Fruit fly (Drosophila melanogaster) whole organism, embryonic: ENCODE measurements around the gene Tyler.

Experiments used
- CG10267 ChIP-seq: fragments of 200-800 bp; sonication (Bioruptor generic); optimal IDR thresholded peaks from 2 replicates; lab custom pipeline; 2018; ENCODE audit warnings: missing biosample characterization, mild to moderate bottlenecking, missing genetic modification characterization, moderate library complexity
- CG10274 ChIP-seq: fragments of 200-800 bp; sonication (Bioruptor generic); optimal IDR thresholded peaks from 3 replicates; lab custom pipeline; 2017; ENCODE audit warnings: missing biosample characterization, mild to moderate bottlenecking, missing genetic modification characterization
- CG10366 ChIP-seq: fragments of 200-800 bp; sonication (Bioruptor generic); IDR thresholded peaks from 2 replicates; pipeline ENCODE4 v1.3.6; 2022; ENCODE audit warnings: missing biosample characterization, missing genetic modification characterization
- CG10462 ChIP-seq: fragments of 200-800 bp; sonication (Bioruptor generic); optimal IDR thresholded peaks from 2 replicates; lab custom pipeline; 2016; ENCODE audit warnings: missing biosample characterization, missing genetic modification characterization
- CG11247 ChIP-seq: fragments of 200-800 bp; sonication (Bioruptor generic); IDR thresholded peaks from 2 replicates; pipeline ENCODE4 v1.3.6; 2022; ENCODE audit warnings: missing biosample characterization, missing genetic modification characterization
- CG12391 ChIP-seq: fragments of 200-800 bp; sonication (Bioruptor generic); optimal IDR thresholded peaks from 3 replicates; lab custom pipeline; 2018; ENCODE audit warnings: missing biosample characterization, mild to moderate bottlenecking, missing genetic modification characterization, moderate library complexity
- CG12659 ChIP-seq: fragments of 200-800 bp; sonication (Bioruptor generic); optimal IDR thresholded peaks from 3 replicates; lab custom pipeline; 2017; ENCODE audit warnings: mild to moderate bottlenecking, missing biosample characterization, missing genetic modification reagents, missing genetic modification characterization
- CG14441 ChIP-seq: fragments of 200-800 bp; sonication (Bioruptor generic); IDR thresholded peaks from 2 replicates; pipeline ENCODE4 v1.3.6; 2022; ENCODE audit warnings: missing biosample characterization, missing genetic modification characterization
- CG1603 ChIP-seq: fragments of 200-800 bp; sonication (Bioruptor generic); optimal IDR thresholded peaks from 2 replicates; lab custom pipeline; 2019; ENCODE audit warnings: missing biosample characterization, mild to moderate bottlenecking, missing genetic modification characterization, moderate library complexity
- CG17385 ChIP-seq: fragments of 200-800 bp; sonication (Bioruptor generic); optimal IDR thresholded peaks from 3 replicates; lab custom pipeline; 2018; ENCODE audit warnings: missing biosample characterization, mild to moderate bottlenecking, missing genetic modification characterization
- CG17829 ChIP-seq: fragments of 200-800 bp; optimal IDR thresholded peaks from 2 replicates; lab custom pipeline; 2019; ENCODE audit warnings: missing biosample characterization, mild to moderate bottlenecking, missing genetic modification characterization, moderate library complexity
- CG31388 ChIP-seq: fragments of 200-800 bp; sonication (Bioruptor generic); optimal IDR thresholded peaks from 2 replicates; lab custom pipeline; 2016; ENCODE audit warnings: missing biosample characterization, missing genetic modification characterization
- CG4424 ChIP-seq: fragments of 200-800 bp; sonication (Bioruptor generic); optimal IDR thresholded peaks from 3 replicates; lab custom pipeline; 2016; ENCODE audit warnings: missing biosample characterization, missing genetic modification characterization
- CG6254 ChIP-seq: fragments of 200-800 bp; sonication (Bioruptor generic); optimal IDR thresholded peaks from 3 replicates; lab custom pipeline; 2017; ENCODE audit warnings: mild to moderate bottlenecking, missing biosample characterization, missing genetic modification reagents, missing genetic modification characterization
- CG9609 ChIP-seq: fragments of 200-800 bp; sonication (Bioruptor generic); optimal IDR thresholded peaks from 3 replicates; lab custom pipeline; 2016; ENCODE audit warnings: missing biosample characterization, missing genetic modification characterization
- CrebB ChIP-seq: fragments of 200-800 bp; sonication (Bioruptor generic); optimal IDR thresholded peaks from 3 replicates; lab custom pipeline; 2018; ENCODE audit warnings: missing biosample characterization, mild to moderate bottlenecking, missing genetic modification characterization
- Deaf1 ChIP-seq: fragments of 200-800 bp; optimal IDR thresholded peaks from 3 replicates; lab custom pipeline; 2019; ENCODE audit warnings: missing biosample characterization, mild to moderate bottlenecking, missing genetic modification characterization, moderate library complexity
- Dref ChIP-seq: fragments of 200-800 bp; sonication (Bioruptor generic); IDR thresholded peaks from 2 replicates; pipeline ENCODE4 v1.3.6; 2022; ENCODE audit warnings: missing biosample characterization, missing genetic modification characterization
- Ets97D ChIP-seq: fragments of 200-800 bp; sonication (Bioruptor generic); optimal IDR thresholded peaks from 3 replicates; lab custom pipeline; 2016; ENCODE audit warnings: missing biosample characterization, missing genetic modification characterization
- HHEX ChIP-seq: fragments of 200-800 bp; sonication (Bioruptor generic); optimal IDR thresholded peaks from 3 replicates; lab custom pipeline; 2017; ENCODE audit warnings: missing biosample characterization, mild to moderate bottlenecking, missing genetic modification characterization, missing genetic modification reagents
- HmgD ChIP-seq: fragments of 200-800 bp; sonication (Bioruptor generic); optimal IDR thresholded peaks from 3 replicates; lab custom pipeline; 2016; ENCODE audit warnings: missing biosample characterization, missing genetic modification characterization
- Hr3 ChIP-seq: fragments of 200-800 bp; sonication (Bioruptor generic); optimal IDR thresholded peaks from 3 replicates; lab custom pipeline; 2016; ENCODE audit warnings: missing biosample characterization, missing genetic modification characterization
- NC2β ChIP-seq: fragments of 200-800 bp; sonication (Bioruptor generic); optimal IDR thresholded peaks from 2 replicates; lab custom pipeline; 2016; ENCODE audit warnings: missing biosample characterization, missing genetic modification characterization
- Nf-YB ChIP-seq: fragments of 200-800 bp; sonication (Bioruptor generic); optimal IDR thresholded peaks from 3 replicates; lab custom pipeline; 2019; ENCODE audit warnings: missing biosample characterization, mild to moderate bottlenecking, missing genetic modification characterization, moderate library complexity
- Nf-YC ChIP-seq: fragments of 200-800 bp; optimal IDR thresholded peaks from 3 replicates; lab custom pipeline; 2019; ENCODE audit warnings: missing biosample characterization, mild to moderate bottlenecking, missing genetic modification characterization, moderate library complexity
- Side ChIP-seq: fragments of 200-800 bp; sonication (Bioruptor generic); optimal IDR thresholded peaks from 2 replicates; lab custom pipeline; 2016; ENCODE audit warnings: missing biosample characterization, missing genetic modification characterization
- Stat92E ChIP-seq, 3 experiments: fragments of >200 bp in 2 of 3; fragments of 200-800 bp in 1 of 3; sonication (Bioruptor generic) in 1 of 3; optimal IDR thresholded peaks; 2 replicates each; lab custom pipeline; 2017 to 2019; ENCODE audit warnings: missing biosample characterization in 3 of 3, missing genetic modification characterization in 3 of 3, mild to moderate bottlenecking in 1 of 3, moderate library complexity in 1 of 3
- Vsx1 ChIP-seq: fragments of 200-800 bp; sonication (Bioruptor generic); optimal IDR thresholded peaks from 2 replicates; lab custom pipeline; 2017; ENCODE audit warnings: missing biosample characterization, mild to moderate bottlenecking, missing genetic modification characterization, missing genetic modification reagents
- YL-1 ChIP-seq: fragments of 200-800 bp; sonication (Bioruptor generic); optimal IDR thresholded peaks from 3 replicates; lab custom pipeline; 2017; ENCODE audit warnings: missing biosample characterization, mild to moderate bottlenecking, missing genetic modification characterization
- amos ChIP-seq: fragments of 200-800 bp; sonication (Bioruptor generic); IDR thresholded peaks from 2 replicates; pipeline ENCODE4 v1.3.6; 2022; ENCODE audit warnings: missing biosample characterization, missing genetic modification characterization; ENCODE audit not compliant: partially characterized antibody
- ash1 ChIP-seq: fragments of 200-800 bp; sonication (Bioruptor generic); optimal IDR thresholded peaks from 2 replicates; lab custom pipeline; 2018; ENCODE audit warnings: missing biosample characterization, mild to moderate bottlenecking, missing genetic modification characterization
- bigmax ChIP-seq: fragments of 200-800 bp; sonication (Bioruptor generic); optimal IDR thresholded peaks from 2 replicates; lab custom pipeline; 2018; ENCODE audit warnings: missing biosample characterization, mild to moderate bottlenecking, missing genetic modification characterization
- ci ChIP-seq: fragments of 200-800 bp; sonication (Bioruptor generic); IDR thresholded peaks from 3 replicates; pipeline ENCODE4 v1.3.6; 2022; ENCODE audit warnings: missing biosample characterization, missing genetic modification characterization
- corto ChIP-seq: fragments of 200-800 bp; sonication (Bioruptor generic); optimal IDR thresholded peaks from 2 replicates; lab custom pipeline; 2016; ENCODE audit warnings: missing biosample characterization, mild to moderate bottlenecking, missing genetic modification characterization, moderate library complexity
- crp ChIP-seq, 2 experiments: fragments of 200-800 bp; sonication (Bioruptor generic); optimal IDR thresholded peaks; 2 replicates in 1 of 2; 3 replicates in 1 of 2; lab custom pipeline; 2017; ENCODE audit warnings: missing biosample characterization in 2 of 2, missing genetic modification characterization in 2 of 2, mild to moderate bottlenecking in 1 of 2, moderate library complexity in 1 of 2
- cwo ChIP-seq: fragments of 200-800 bp; sonication (Bioruptor generic); optimal IDR thresholded peaks from 3 replicates; lab custom pipeline; 2017; ENCODE audit warnings: missing biosample characterization, missing genetic modification characterization, mild to moderate bottlenecking, moderate library complexity, missing genetic modification reagents
- dmrt11E ChIP-seq: fragments of 200-800 bp; sonication (Bioruptor generic); optimal IDR thresholded peaks from 3 replicates; lab custom pipeline; 2018; ENCODE audit warnings: missing biosample characterization, mild to moderate bottlenecking, missing genetic modification characterization, moderate library complexity
- dmrt99B ChIP-seq: fragments of 200-800 bp; sonication (Bioruptor generic); optimal IDR thresholded peaks from 2 replicates; lab custom pipeline; 2018; ENCODE audit warnings: missing biosample characterization, mild to moderate bottlenecking, missing genetic modification characterization, moderate library complexity
- ems ChIP-seq: fragments of 200-800 bp; sonication (Bioruptor generic); optimal IDR thresholded peaks from 3 replicates; lab custom pipeline; 2016; ENCODE audit warnings: missing biosample characterization, missing genetic modification characterization
- ewg ChIP-seq: fragments of 200-800 bp; sonication (Bioruptor generic); optimal IDR thresholded peaks from 3 replicates; lab custom pipeline; 2017; ENCODE audit warnings: mild to moderate bottlenecking, missing biosample characterization, missing genetic modification reagents, missing genetic modification characterization
- gem ChIP-seq: fragments of 200-800 bp; sonication (Bioruptor generic); optimal IDR thresholded peaks from 2 replicates; lab custom pipeline; 2019; ENCODE audit warnings: missing biosample characterization, mild to moderate bottlenecking, missing genetic modification characterization, moderate library complexity
- gfzf ChIP-seq: fragments of 200-800 bp; sonication (Bioruptor generic); optimal IDR thresholded peaks from 2 replicates; lab custom pipeline; 2016; ENCODE audit warnings: missing biosample characterization, mild to moderate bottlenecking, missing genetic modification characterization, moderate library complexity
- mam ChIP-seq: fragments of 200-800 bp; sonication (Bioruptor generic); optimal IDR thresholded peaks from 3 replicates; lab custom pipeline; 2016; ENCODE audit warnings: missing biosample characterization, missing genetic modification characterization
- pan ChIP-seq, 4 experiments: fragments of >200 bp in 3 of 4; fragments of 200-800 bp in 1 of 4; sonication (Bioruptor generic) in 1 of 4; optimal IDR thresholded peaks in 3 of 4; IDR thresholded peaks in 1 of 4; 2 replicates each; pipeline versions ENCODE4 v1.3.6 to Lab custom; 2017 to 2022; ENCODE audit warnings: missing biosample characterization in 2 of 4, missing genetic modification characterization in 2 of 4, mixed read lengths in 1 of 4
- row ChIP-seq: fragments of 200-800 bp; sonication (Bioruptor generic); IDR thresholded peaks from 3 replicates; pipeline ENCODE4 v1.3.6; 2022; ENCODE audit warnings: missing biosample characterization, missing genetic modification characterization
- sisA ChIP-seq: fragments of 200-800 bp; sonication (Bioruptor generic); IDR thresholded peaks from 2 replicates; pipeline ENCODE4 v1.3.6; 2022; ENCODE audit warnings: missing biosample characterization, missing genetic modification characterization
- slbo ChIP-seq: fragments of 200-800 bp; sonication (Bioruptor generic); IDR thresholded peaks from 2 replicates; pipeline ENCODE4 v1.3.6; 2022; ENCODE audit warnings: missing biosample characterization, missing genetic modification characterization
- so ChIP-seq: fragments of 200-800 bp; sonication (Bioruptor generic); IDR thresholded peaks from 3 replicates; pipeline ENCODE4 v1.3.6; 2022; ENCODE audit warnings: missing biosample characterization, missing genetic modification characterization

Tyler gene

dm6 chrX:19642819-19643504 is 31.6 kb downstream of the Tyler start, which contains the start of the genes CG12237 and Sec61gamma (continued):
- TF ChIP-seq so (GFP tag; lab: Robert Waterston, UW) (0 out of 3 replicates have a peak, but pooled peaks have one; percentile 44), CG17829 (tag; lab: Kevin White, UChicago) (peak; percentile 49), CG12391 (peak; percentile 45), row (GFP tag; lab: Robert Waterston, UW) (peak; percentile 89), CG10462 (GFP tag; lab: Kevin White, UChicago) (peak; percentile 12), CG11247 (peak; percentile 46), Dref (GFP tag; lab: Robert Waterston, UW) (peak; percentile 50), ems (peak; percentile 1), CG4424 (GFP tag; lab: Kevin White, UChicago) (no peak), CrebB (tag; lab: Kevin White, UChicago) (peak; percentile 0), ewg (GFP tag; lab: Kevin White, UChicago) (peak; percentile 11), ci (peak; percentile 74), Stat92E (GFP tag; optimal IDR thresholded peaks at IDR 0.05; lab: Kevin White, UChicago) (peak in 1 of 3 experiments; percentile 56), CG10274 (GFP tag; lab: Kevin White, UChicago) (no peak), Vsx1 (GFP tag; lab: Kevin White, UChicago) (no peak), Deaf1 (tag; lab: Kevin White, UChicago) (peak; percentile 91), YL-1 (GFP tag; lab: Kevin White, UChicago) (peak; percentile 79), Side (GFP tag; lab: Kevin White, UChicago) (peak; percentile 0), HmgD (peak; percentile 13), CG10366 (GFP tag; lab: Robert Waterston, UW) (peak; percentile 21; the same call in 1 of the 2 replicates), bigmax (no peak), dmrt11E (tag; lab: Kevin White, UChicago) (peak; percentile 6), CG12659 (GFP tag; lab: Kevin White, UChicago) (peak; percentile 77), sisA (GFP tag; lab: Robert Waterston, UW) (0 out of 2 replicates have a peak, but pooled peaks have one; percentile 12), cwo (no peak), crp (GFP tag; optimal IDR thresholded peaks at IDR 0.05; lab: Kevin White, UChicago) (peak in 1 of 2 experiments; percentile 36), gem (tag; lab: Kevin White, UChicago) (no peak), CG9609 (GFP tag; lab: Kevin White, UChicago) (peak; percentile 24), CG10267 (peak; percentile 41), Ets97D (GFP tag; lab: Kevin White, UChicago) (peak; percentile 93), pan (optimal IDR thresholded peaks at IDR 0.05; lab: Kevin White, UChicago) (no peak), pan (GFP tag; optimal IDR thresholded peaks at IDR 0.05 in 1 of 2, IDR thresholded peaks at IDR 0.05 in 1 of 2) (no peak), CG1603 (peak; percentile 59), Nf-YC (tag; lab: Kevin White, UChicago) (peak; percentile 39), Hr3 (no peak), amos (GFP tag; lab: Robert Waterston, UW) (peak; percentile 50; the same call in 1 of the 2 replicates), CG6254 (GFP tag; lab: Kevin White, UChicago) (no peak), gfzf (GFP tag; lab: Kevin White, UChicago) (peak; percentile 39), ash1 (no peak), corto (GFP tag; lab: Kevin White, UChicago) (no peak), mam (GFP tag; lab: Kevin White, UChicago) (peak; percentile 37), CG31388 (GFP tag; lab: Kevin White, UChicago) (no peak), CG14441 (GFP tag; lab: Robert Waterston, UW) (no peak), dmrt99B (no peak), Nf-YB (GFP tag; lab: Kevin White, UChicago) (peak; percentile 16), NC2β (peak; percentile 53), HHEX (peak; percentile 11), CG17385 (GFP tag; lab: Kevin White, UChicago) (peak; percentile 9), slbo (GFP tag; lab: Robert Waterston, UW) (peak; percentile 58)
